Worm (Caenorhabditis elegans) whole organism, young adult: ENCODE measurements around the gene B0454.6.

Source experiments
- B0336.3 ChIP-seq: fragments of 200-800 bp; sonication (Bioruptor generic); IDR thresholded peaks from 2 replicates; pipeline ENCODE4 v1.3.6; 2022; ENCODE audit warnings: missing genetic modification characterization, missing compliant biosample characterization
- C06A6.2 ChIP-seq: fragments of 200-800 bp; sonication (Bioruptor generic); conservative IDR thresholded peaks from 2 replicates; pipeline ENCODE4 v1.3.6; 2022; ENCODE audit warnings: missing genetic modification characterization, missing compliant biosample characterization
- C17E4.6 ChIP-seq: fragments of 200-800 bp; sonication (Bioruptor generic); IDR thresholded peaks from 2 replicates; pipeline ENCODE4 v1.3.6; 2022; ENCODE audit warnings: missing genetic modification reagents, missing genetic modification characterization, missing compliant biosample characterization
- D2030.7 ChIP-seq: fragments of 200-800 bp; sonication (Bioruptor generic); IDR thresholded peaks from 2 replicates; pipeline ENCODE4 v1.3.6; 2022; ENCODE audit warnings: missing genetic modification reagents, missing genetic modification characterization, missing compliant biosample characterization
- F10E7.11 ChIP-seq: sonication (generic microtip); optimal IDR thresholded peaks from 2 replicates; lab custom pipeline; 2017; ENCODE audit warnings: mild to moderate bottlenecking, missing genetic modification characterization, moderate library complexity, missing compliant biosample characterization
- F37B4.10 ChIP-seq: fragments of 200-800 bp; sonication (Bioruptor generic); IDR thresholded peaks from 2 replicates; pipeline ENCODE4 v1.3.6; 2022; ENCODE audit warnings: missing genetic modification characterization, missing compliant biosample characterization
- F49E8.2 ChIP-seq: sonication (generic microtip); optimal IDR thresholded peaks from 3 replicates; lab custom pipeline; 2017; ENCODE audit warnings: missing genetic modification characterization, mild to moderate bottlenecking, missing compliant biosample characterization, antibody characterized with exemption, moderate library complexity; ENCODE audit not compliant: insufficient read depth
- F52B5.7 ChIP-seq: sonication (generic microtip); optimal IDR thresholded peaks from 2 replicates; lab custom pipeline; 2016; ENCODE audit warnings: mild to moderate bottlenecking, missing genetic modification characterization, missing compliant biosample characterization
- F55B11.4 ChIP-seq: sonication (generic microtip); optimal IDR thresholded peaks from 2 replicates; lab custom pipeline; 2016; ENCODE audit warnings: missing compliant biosample characterization, missing genetic modification characterization, borderline replicate concordance; ENCODE audit not compliant: insufficient read depth
- Y56A3A.18 ChIP-seq: fragments of 200-800 bp; sonication (Bioruptor generic); IDR thresholded peaks from 2 replicates; pipeline ENCODE4 v1.3.6; 2022; ENCODE audit warnings: missing genetic modification reagents, missing genetic modification characterization, missing compliant biosample characterization
- Y67H2A.10 ChIP-seq: fragments of 200-800 bp; sonication (Bioruptor generic); conservative IDR thresholded peaks from 2 replicates; pipeline ENCODE4 v1.3.6; 2022; ENCODE audit warnings: missing genetic modification reagents, missing genetic modification characterization, missing compliant biosample characterization
- Y95B8A.8 ChIP-seq: fragments of 200-800 bp; sonication (Bioruptor generic); IDR thresholded peaks from 2 replicates; pipeline ENCODE4 v1.3.6; 2022; ENCODE audit warnings: missing genetic modification reagents, missing genetic modification characterization, missing compliant biosample characterization
- ZK185.1 ChIP-seq: sonication (generic microtip); optimal IDR thresholded peaks from 2 replicates; lab custom pipeline; 2016; ENCODE audit warnings: mild to moderate bottlenecking, missing genetic modification characterization, missing compliant biosample characterization; ENCODE audit not compliant: poor library complexity, severe bottlenecking
- akir-1 ChIP-seq: fragments of 200-800 bp; sonication (Bioruptor generic); optimal IDR thresholded peaks from 2 replicates; lab custom pipeline; 2018; ENCODE audit warnings: mild to moderate bottlenecking, missing genetic modification characterization, moderate library complexity, missing compliant biosample characterization
- ama-1 ChIP-seq, 3 experiments: fragments of 150-350 bp in 1 of 3; sonication (generic microtip) in 2 of 3; optimal IDR thresholded peaks; 2 replicates each; lab custom pipeline; 2014 to 2018; ENCODE audit warnings: missing biosample characterization in 2 of 3, missing genetic modification characterization in 2 of 3, missing genetic modification reagents in 2 of 3
- aptf-3 ChIP-seq: fragments of 200-800 bp; sonication (Bioruptor generic); IDR thresholded peaks from 2 replicates; pipeline ENCODE4 v1.3.6; 2022; ENCODE audit warnings: missing genetic modification characterization, missing compliant biosample characterization
- athp-1 ChIP-seq: sonication (generic microtip); optimal IDR thresholded peaks from 2 replicates; lab custom pipeline; 2017; ENCODE audit warnings: mild to moderate bottlenecking, missing genetic modification characterization, missing compliant biosample characterization
- bed-1 ChIP-seq: fragments of 200-800 bp; sonication (Bioruptor generic); IDR thresholded peaks from 2 replicates; pipeline ENCODE4 v1.3.6; 2022; ENCODE audit warnings: missing genetic modification reagents, missing genetic modification characterization, missing compliant biosample characterization
- bed-2 ChIP-seq: fragments of 200-800 bp; sonication (Bioruptor generic); IDR thresholded peaks from 2 replicates; pipeline ENCODE4 v1.3.6; 2022; ENCODE audit warnings: missing genetic modification reagents, missing genetic modification characterization, missing compliant biosample characterization
- ceh-100 ChIP-seq: fragments of 200-800 bp; sonication (Bioruptor generic); IDR thresholded peaks from 2 replicates; pipeline ENCODE4 v1.3.6; 2022; ENCODE audit warnings: missing genetic modification reagents, missing genetic modification characterization, missing compliant biosample characterization
- ceh-40 ChIP-seq: fragments of 200-800 bp; sonication (Bioruptor generic); IDR thresholded peaks from 2 replicates; pipeline ENCODE4 v1.3.6; 2022; ENCODE audit warnings: missing genetic modification characterization, missing compliant biosample characterization
- egl-18 ChIP-seq: fragments of 200-800 bp; sonication (Bioruptor generic); IDR thresholded peaks from 2 replicates; pipeline ENCODE4 v1.3.6; 2022; ENCODE audit warnings: missing genetic modification reagents, missing genetic modification characterization, missing compliant biosample characterization
- egrh-3 ChIP-seq: fragments of 200-800 bp; sonication (Bioruptor generic); IDR thresholded peaks from 2 replicates; pipeline ENCODE4 v1.3.6; 2022; ENCODE audit warnings: missing genetic modification reagents, missing genetic modification characterization, missing compliant biosample characterization
- ekl-4 ChIP-seq: fragments of 200-800 bp; sonication (Bioruptor generic); IDR thresholded peaks from 2 replicates; pipeline ENCODE4 v1.3.6; 2022; ENCODE audit warnings: missing genetic modification reagents, missing genetic modification characterization, missing compliant biosample characterization
- him-1 ChIP-seq: sonication (generic microtip); optimal IDR thresholded peaks from 2 replicates; lab custom pipeline; 2016; ENCODE audit warnings: missing genotype, missing genetic modification reagents, missing genetic modification characterization, missing compliant biosample characterization
- hmg-20 ChIP-seq: fragments of 200-800 bp; sonication (Bioruptor generic); IDR thresholded peaks from 2 replicates; pipeline ENCODE4 v1.3.6; 2022; ENCODE audit warnings: missing genetic modification reagents, missing genetic modification characterization, missing compliant biosample characterization
- hrde-1 ChIP-seq: sonication (generic microtip); optimal IDR thresholded peaks from 2 replicates; lab custom pipeline; 2016; ENCODE audit warnings: missing genetic modification characterization, mild to moderate bottlenecking, missing compliant biosample characterization, moderate library complexity, missing genotype, missing genetic modification reagents, borderline replicate concordance
- hsf-1 ChIP-seq: fragments of 200-800 bp; sonication (Bioruptor generic); IDR thresholded peaks from 2 replicates; pipeline ENCODE4 v1.3.6; 2022; ENCODE audit warnings: missing genetic modification reagents, missing genetic modification characterization, missing compliant biosample characterization
- lag-1 ChIP-seq: fragments of 200-800 bp; sonication (Bioruptor generic); IDR thresholded peaks from 2 replicates; pipeline ENCODE4 v1.3.6; 2022; ENCODE audit warnings: missing genetic modification reagents, missing genetic modification characterization, missing compliant biosample characterization
- lin-26 ChIP-seq: fragments of 200-800 bp; sonication (Bioruptor generic); IDR thresholded peaks from 2 replicates; pipeline ENCODE4 v1.3.6; 2022; ENCODE audit warnings: missing genetic modification reagents, missing genetic modification characterization, missing compliant biosample characterization
- madf-3 ChIP-seq: fragments of 200-800 bp; sonication (Bioruptor generic); IDR thresholded peaks from 2 replicates; pipeline ENCODE4 v1.3.6; 2022; ENCODE audit warnings: missing genetic modification reagents, missing genetic modification characterization, missing compliant biosample characterization
- madf-6 ChIP-seq: fragments of 200-800 bp; sonication (Bioruptor generic); IDR thresholded peaks from 2 replicates; pipeline ENCODE4 v1.3.6; 2022; ENCODE audit warnings: missing genetic modification reagents, missing genetic modification characterization, missing compliant biosample characterization
- mel-28 ChIP-seq: sonication (generic microtip); optimal IDR thresholded peaks from 2 replicates; lab custom pipeline; 2016; ENCODE audit warnings: borderline replicate concordance, mild to moderate bottlenecking, missing genetic modification characterization, missing compliant biosample characterization
- nfya-2 ChIP-seq: fragments of 200-800 bp; sonication (Bioruptor generic); IDR thresholded peaks from 2 replicates; pipeline ENCODE4 v1.3.6; 2022; ENCODE audit warnings: missing genetic modification reagents, missing genetic modification characterization, missing compliant biosample characterization
- nhr-179 ChIP-seq: sonication (generic microtip); optimal IDR thresholded peaks from 2 replicates; lab custom pipeline; 2016; ENCODE audit warnings: mild to moderate bottlenecking, missing genetic modification characterization, missing compliant biosample characterization
- nhr-27 ChIP-seq: fragments of 200-800 bp; sonication (Bioruptor generic); optimal IDR thresholded peaks from 2 replicates; lab custom pipeline; 2018; ENCODE audit warnings: mild to moderate bottlenecking, missing genetic modification characterization, moderate library complexity, missing compliant biosample characterization
- pha-4 ChIP-seq: fragments of 150-350 bp; sonication (generic microtip); optimal IDR thresholded peaks from 2 replicates; lab custom pipeline; 2014; ENCODE audit warnings: missing biosample characterization, missing genetic modification reagents, missing genetic modification characterization
- rcor-1 ChIP-seq: fragments of 200-800 bp; sonication (Bioruptor generic); IDR thresholded peaks from 2 replicates; pipeline ENCODE4 v1.3.6; 2022; ENCODE audit warnings: missing genetic modification reagents, missing genetic modification characterization, missing compliant biosample characterization
- sptf-2 ChIP-seq: fragments of 200-800 bp; sonication (Bioruptor generic); optimal IDR thresholded peaks from 2 replicates; lab custom pipeline; 2018; ENCODE audit warnings: mild to moderate bottlenecking, missing genetic modification characterization, missing compliant biosample characterization
- tlf-1 ChIP-seq: fragments of 200-800 bp; sonication (Bioruptor generic); optimal IDR thresholded peaks from 2 replicates; lab custom pipeline; 2018; ENCODE audit warnings: mild to moderate bottlenecking, missing genetic modification characterization, missing compliant biosample characterization
- unc-62 ChIP-seq: fragments of 150-350 bp; optimal IDR thresholded peaks from 2 replicates; lab custom pipeline; 2014; ENCODE audit warnings: missing biosample characterization, missing genetic modification reagents, missing genetic modification characterization
- zfh-2 ChIP-seq: fragments of 200-800 bp; sonication (Bioruptor generic); conservative IDR thresholded peaks from 2 replicates; pipeline ENCODE4 v1.3.6; 2022; ENCODE audit warnings: missing genetic modification reagents, missing genetic modification characterization, missing compliant biosample characterization
- ztf-18 ChIP-seq: sonication (generic microtip); optimal IDR thresholded peaks from 2 replicates; lab custom pipeline; 2016; ENCODE audit warnings: missing genotype, mild to moderate bottlenecking, missing genetic modification characterization, missing compliant biosample characterization

The B0454.6 gene

DNA sequence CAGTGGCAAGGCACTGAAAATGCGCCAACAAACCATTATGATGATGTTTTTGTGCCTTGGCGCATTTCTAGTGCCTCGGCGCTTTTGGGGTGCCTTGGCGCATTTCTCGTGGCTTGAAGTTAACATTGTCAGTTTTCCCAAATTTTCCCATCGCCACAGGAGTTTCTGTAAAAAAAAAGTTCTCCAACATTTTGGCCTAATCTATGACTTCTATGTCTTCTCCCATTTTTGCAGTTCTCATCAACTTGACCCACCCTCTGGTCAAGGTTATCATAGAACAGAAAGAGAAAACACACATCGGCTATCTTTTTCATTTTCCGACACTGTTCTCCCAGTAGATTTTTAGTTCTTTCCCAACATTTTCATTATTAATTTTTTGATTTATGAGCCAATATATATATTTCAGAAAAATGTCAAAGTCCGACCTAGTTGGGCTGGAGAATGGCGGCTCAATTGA, 5.9 kb downstream of the B0454.6 start, which contains the start of the genes B0454.26 and B0454.5:
B0454.26 (minus strand) TSS at position 101 of the 457 bp plus-strand sequence.
B0454.5 (plus strand) TSS at position 407 of the 457 bp plus-strand sequence.
- no peak for TF ChIP-seq sptf-2
- no peak for TF ChIP-seq hrde-1 (tag; lab: Kevin White, UChicago)
- no peak for TF ChIP-seq Y67H2A.10 (GFP tag; lab: Robert Waterston, UW)
- TF ChIP-seq athp-1 (tag; lab: Kevin White, UChicago) = no peak
- TF ChIP-seq F37B4.10 (GFP tag; lab: Robert Waterston, UW) = 0 out of 2 replicates have a peak, but pooled peaks have one; percentile 50
- no peak for TF ChIP-seq lag-1
- no peak for TF ChIP-seq nhr-179 (tag; lab: Kevin White, UChicago)
- no peak for TF ChIP-seq F55B11.4 (tag; lab: Kevin White, UChicago)
- TF ChIP-seq C06A6.2 = no peak
- TF ChIP-seq Y95B8A.8 (GFP tag; lab: Robert Waterston, UW) = no peak
- TF ChIP-seq him-1 = no peak
- TF ChIP-seq C17E4.6 (GFP tag; lab: Robert Waterston, UW) = no peak
- TF ChIP-seq mel-28 (tag; lab: Kevin White, UChicago) = no peak
- peak; percentile 28 for TF ChIP-seq ztf-18 (tag; lab: Kevin White, UChicago)
- no peak for TF ChIP-seq unc-62 (GFP tag; lab: Kevin White, UChicago)

- TF ChIP-seq madf-6 (GFP tag; lab: Robert Waterston, UW) (no peak), akir-1 (GFP tag; lab: Kevin White, UChicago) (no peak), hmg-20 (GFP tag; lab: Robert Waterston, UW) (no peak), egrh-3 (GFP tag; lab: Robert Waterston, UW) (no peak), F10E7.11 (tag; lab: Kevin White, UChicago) (no peak), aptf-3 (GFP tag; lab: Robert Waterston, UW) (no peak), lin-26 (GFP tag; lab: Robert Waterston, UW) (no peak), B0336.3 (GFP tag; lab: Robert Waterston, UW) (no peak), unc-62 (GFP tag; lab: Kevin White, UChicago) (no peak), rcor-1 (GFP tag; lab: Robert Waterston, UW) (no peak), mel-28 (tag; lab: Kevin White, UChicago) (no peak), madf-3 (GFP tag; lab: Robert Waterston, UW) (no peak), athp-1 (tag; lab: Kevin White, UChicago) (no peak), pha-4 (tag; lab: Kevin White, UChicago) (no peak), F52B5.7 (tag; lab: Kevin White, UChicago) (no peak), Y67H2A.10 (GFP tag; lab: Robert Waterston, UW) (no peak), nfya-2 (no peak), ceh-100 (GFP tag; lab: Robert Waterston, UW) (no peak), hsf-1 (GFP tag; lab: Robert Waterston, UW) (no peak), nhr-27 (no peak)
These were observed 10.8 kb downstream of the B0454.6 start, which contains the start of gene B0454.8 for ce11 chrII:3043358-3043757. Gene B0454.8, minus strand, starts transcription at chrII:3043458.

DNA sequence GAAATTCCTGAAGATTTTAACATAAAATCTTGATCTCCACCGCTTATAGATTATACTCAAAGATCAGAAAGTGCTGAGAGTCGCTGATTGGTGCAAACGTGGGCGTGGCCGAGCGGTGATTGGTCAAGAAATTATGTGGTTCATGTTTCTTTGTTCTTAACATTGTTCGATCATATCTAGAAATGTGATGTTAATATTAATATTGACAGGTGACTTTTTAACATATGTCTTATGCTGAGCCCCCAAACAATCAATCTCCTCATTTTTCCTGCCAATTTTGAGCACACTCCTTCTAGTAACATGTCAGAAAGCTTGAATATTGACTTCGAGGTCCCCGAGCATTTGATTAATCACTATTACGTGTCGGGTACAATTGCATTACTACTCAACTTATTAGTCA, 11.4 kb downstream of the B0454.6 start, which contains the start of gene sri-29:
sri-29 (plus strand) TSS at position 301 of the 400 bp plus-strand sequence.
- TF ChIP-seq F49E8.2 (tag; lab: Kevin White, UChicago) (no peak), Y56A3A.18 (GFP tag; lab: Robert Waterston, UW) (no peak)

DNA sequence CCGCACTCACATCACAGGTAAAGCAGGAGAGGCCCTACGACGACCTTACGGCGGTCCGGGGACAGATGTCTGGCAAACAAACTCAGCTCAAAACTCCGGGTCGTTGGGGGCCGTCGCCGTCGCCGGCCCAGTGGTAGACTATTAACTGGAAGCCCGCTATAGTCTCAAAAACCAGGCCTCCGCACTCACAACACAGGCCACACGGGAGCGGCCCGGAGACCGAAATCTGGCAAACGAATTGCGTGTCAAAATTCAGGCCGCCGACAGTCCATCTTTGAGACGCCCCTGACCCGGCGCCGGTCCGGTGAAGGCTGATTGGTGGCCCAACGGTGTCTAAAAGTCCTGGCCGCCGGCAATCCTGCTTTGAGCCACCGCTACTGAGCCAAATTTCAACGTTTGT, 12.8 kb downstream of the B0454.6 start:
- TF ChIP-seq ama-1 (optimal IDR thresholded peaks at IDR 0.05; lab: Kevin White, UChicago) (no peak), ama-1 (GFP tag; optimal IDR thresholded peaks at IDR 0.05; lab: Kevin White, UChicago) (no peak), bed-2 (no peak), bed-1 (no peak), ceh-40 (GFP tag; lab: Robert Waterston, UW) (no peak), nhr-179 (tag; lab: Kevin White, UChicago) (no peak), zfh-2 (peak; percentile 85), D2030.7 (no peak), egl-18 (no peak), nhr-27 (no peak), ekl-4 (GFP tag; lab: Robert Waterston, UW) (no peak), ZK185.1 (tag; lab: Kevin White, UChicago) (no peak), tlf-1 (GFP tag; lab: Kevin White, UChicago) (no peak)
